Worm (Caenorhabditis elegans): ENCODE results near the gene T05A7.7.

- TF ChIP-seq mdl-1 (tag; optimal IDR thresholded peaks at IDR 0.05): no peak
- no peak for TF ChIP-seq lin-39 (tag; optimal IDR thresholded peaks at IDR 0.05)
- no peak for TF ChIP-seq nhr-12 (tag; optimal IDR thresholded peaks at IDR 0.05)
- TF ChIP-seq unc-62 (GFP tag; optimal IDR thresholded peaks at IDR 0.05): no peak
- TF ChIP-seq aly-2 (tag; optimal IDR thresholded peaks at IDR 0.05): no peak
- no peak for TF ChIP-seq ama-1 (optimal IDR thresholded peaks at IDR 0.05)
- no peak for TF ChIP-seq lin-11 (tag; optimal IDR thresholded peaks at IDR 0.05)
- TF ChIP-seq nhr-77 (tag; optimal IDR thresholded peaks at IDR 0.05): no peak
- no peak for TF ChIP-seq nhr-25 (tag; optimal IDR thresholded peaks at IDR 0.05)
Measured at ce11 chrII:4728687-4729086, 47.4 kb upstream of the T05A7.7 start.
